Worm (Caenorhabditis elegans) whole organism, L4 larva: ENCODE results near the gene F42A6.1.
A peak's percentile ranks its signal among the peaks of the same experiment; 100 is the strongest.

Source experiments
- D1046.2 ChIP-seq: fragments of 200-800 bp; sonication (Bioruptor generic); IDR thresholded peaks from 2 replicates; pipeline ENCODE4 v1.3.6; 2022; ENCODE audit warnings: missing genetic modification characterization, missing compliant biosample characterization
- F10B5.3 ChIP-seq: sonication (generic microtip); optimal IDR thresholded peaks from 2 replicates; lab custom pipeline; 2016; ENCODE audit warnings: mild to moderate bottlenecking, missing genetic modification characterization, missing compliant biosample characterization
- F26F4.8 ChIP-seq: fragments of 200-800 bp; sonication (Bioruptor generic); conservative IDR thresholded peaks from 2 replicates; pipeline ENCODE4 v1.3.6; 2022; ENCODE audit warnings: missing genetic modification characterization, missing compliant biosample characterization
- F37D6.2 ChIP-seq: sonication (generic microtip); optimal IDR thresholded peaks from 2 replicates; lab custom pipeline; 2016; ENCODE audit warnings: mild to moderate bottlenecking, missing genetic modification characterization, missing compliant biosample characterization
- R02D3.7 ChIP-seq: fragments of 150-350 bp; sonication (generic microtip); optimal IDR thresholded peaks from 3 replicates; lab custom pipeline; 2014; ENCODE audit warnings: missing biosample characterization, missing genetic modification characterization
- T26A8.4 ChIP-seq: fragments of 200-800 bp; sonication (Bioruptor generic); IDR thresholded peaks from 2 replicates; pipeline ENCODE4 v1.3.6; 2022; ENCODE audit warnings: missing genetic modification characterization, missing compliant biosample characterization
- aly-2 ChIP-seq: sonication (generic microtip); optimal IDR thresholded peaks from 2 replicates; lab custom pipeline; 2018; ENCODE audit warnings: missing biosample characterization, missing genetic modification characterization
- attf-4 ChIP-seq: sonication (generic microtip); optimal IDR thresholded peaks from 3 replicates; lab custom pipeline; 2017; ENCODE audit warnings: missing biosample characterization, missing genetic modification characterization
- ceh-20 ChIP-seq: fragments of 200-800 bp; sonication (Bioruptor generic); IDR thresholded peaks from 2 replicates; pipeline ENCODE4 v1.3.6; 2022; ENCODE audit warnings: missing genetic modification reagents, missing genetic modification characterization, missing compliant biosample characterization
- ceh-32 ChIP-seq: sonication (generic microtip); optimal IDR thresholded peaks from 2 replicates; lab custom pipeline; 2016; ENCODE audit warnings: mild to moderate bottlenecking, missing genetic modification characterization, missing compliant biosample characterization; ENCODE audit not compliant: poor library complexity
- ceh-62 ChIP-seq: sonication (generic microtip); optimal IDR thresholded peaks from 2 replicates; lab custom pipeline; 2017; ENCODE audit warnings: missing biosample characterization, missing genetic modification characterization
- ceh-82 ChIP-seq: sonication (generic microtip); optimal IDR thresholded peaks from 2 replicates; lab custom pipeline; 2017; ENCODE audit warnings: missing biosample characterization, missing genetic modification characterization
- ctbp-1 ChIP-seq: fragments of 200-800 bp; sonication (Bioruptor generic); IDR thresholded peaks from 2 replicates; pipeline ENCODE4 v1.3.6; 2022; ENCODE audit warnings: missing genetic modification reagents, missing genetic modification characterization, missing compliant biosample characterization
- daf-12 ChIP-seq: fragments of 150-350 bp; optimal IDR thresholded peaks from 2 replicates; lab custom pipeline; 2014; ENCODE audit warnings: missing biosample characterization, missing genetic modification reagents, missing genetic modification characterization
- dpl-1 ChIP-seq: fragments of 150-350 bp; optimal IDR thresholded peaks from 2 replicates; lab custom pipeline; 2014; ENCODE audit warnings: missing biosample characterization, missing genetic modification reagents, missing genetic modification characterization
- duxl-1 ChIP-seq: sonication (generic microtip); optimal IDR thresholded peaks from 2 replicates; lab custom pipeline; 2016; ENCODE audit warnings: mild to moderate bottlenecking, missing genetic modification characterization, moderate library complexity, missing compliant biosample characterization; ENCODE audit not compliant: poor library complexity
- fos-1 ChIP-seq: fragments of 150-350 bp; optimal IDR thresholded peaks from 2 replicates; lab custom pipeline; 2014; ENCODE audit warnings: missing biosample characterization, missing genetic modification characterization
- hlh-30 ChIP-seq: sonication (generic microtip); optimal IDR thresholded peaks from 2 replicates; lab custom pipeline; 2017; ENCODE audit warnings: antibody characterized with exemption, mild to moderate bottlenecking, missing genetic modification characterization, missing compliant biosample characterization; ENCODE audit not compliant: insufficient read depth
- jun-1 ChIP-seq: fragments of 150-350 bp; optimal IDR thresholded peaks from 2 replicates; lab custom pipeline; 2014; ENCODE audit warnings: missing biosample characterization, missing genetic modification reagents, missing genetic modification characterization
- lim-7 ChIP-seq: fragments of 200-800 bp; sonication (Bioruptor generic); IDR thresholded peaks from 2 replicates; pipeline ENCODE4 v1.3.6; 2022; ENCODE audit warnings: missing genetic modification characterization, missing compliant biosample characterization
- lin-1 ChIP-seq: fragments of 200-800 bp; sonication (Bioruptor generic); IDR thresholded peaks from 2 replicates; pipeline ENCODE4 v1.3.6; 2022; ENCODE audit warnings: missing genetic modification reagents, missing genetic modification characterization, missing compliant biosample characterization
- lin-15B ChIP-seq: fragments of 150-350 bp; sonication (generic microtip); optimal IDR thresholded peaks from 3 replicates; lab custom pipeline; 2014; ENCODE audit warnings: missing biosample characterization, missing genetic modification characterization
- lin-29 ChIP-seq: fragments of 200-800 bp; sonication (Bioruptor generic); IDR thresholded peaks from 2 replicates; pipeline ENCODE4 v1.3.6; 2022; ENCODE audit warnings: missing genetic modification reagents, missing genetic modification characterization, missing compliant biosample characterization
- lin-39 ChIP-seq: fragments of 150-350 bp; optimal IDR thresholded peaks from 2 replicates; lab custom pipeline; 2014; ENCODE audit warnings: missing biosample characterization, missing genetic modification reagents, missing genetic modification characterization
- lir-3 ChIP-seq: sonication (generic microtip); optimal IDR thresholded peaks from 2 replicates; lab custom pipeline; 2016; ENCODE audit warnings: mild to moderate bottlenecking, missing genetic modification characterization, missing compliant biosample characterization
- lsy-2 ChIP-seq, 2 experiments: fragments of 150-350 bp in 1 of 2; sonication (generic microtip) in 1 of 2; optimal IDR thresholded peaks; 2 replicates each; lab custom pipeline; 2014 to 2017; ENCODE audit warnings: missing biosample characterization in 2 of 2, missing genetic modification characterization in 2 of 2
- madf-5 ChIP-seq, 2 experiments: fragments of 200-800 bp; sonication (Bioruptor generic); IDR thresholded peaks; 2 replicates each; pipeline ENCODE4 v1.3.6; 2022; ENCODE audit warnings: missing compliant biosample characterization in 2 of 2, missing genetic modification characterization in 2 of 2
- mdl-1 ChIP-seq, 2 experiments: fragments of 150-350 bp in 1 of 2; sonication (generic microtip) in 1 of 2; optimal IDR thresholded peaks; 2 replicates each; lab custom pipeline; 2014 to 2017; ENCODE audit warnings: missing biosample characterization in 2 of 2, missing genetic modification characterization in 2 of 2
- mdt-29 ChIP-seq: fragments of 200-800 bp; sonication (Bioruptor generic); IDR thresholded peaks from 2 replicates; pipeline ENCODE4 v1.3.6; 2022; ENCODE audit warnings: missing genetic modification reagents, missing genetic modification characterization, missing compliant biosample characterization
- mxl-2 ChIP-seq: fragments of 200-800 bp; sonication (Bioruptor generic); conservative IDR thresholded peaks from 2 replicates; pipeline ENCODE4 v1.3.6; 2022; ENCODE audit warnings: missing genetic modification reagents, missing genetic modification characterization, missing compliant biosample characterization
- mxl-3 ChIP-seq: fragments of 200-800 bp; sonication (Bioruptor generic); optimal IDR thresholded peaks from 2 replicates; lab custom pipeline; 2018; ENCODE audit warnings: mild to moderate bottlenecking, missing genetic modification characterization, missing compliant biosample characterization
- nhr-102 ChIP-seq: sonication (generic microtip); optimal IDR thresholded peaks from 2 replicates; lab custom pipeline; 2016; ENCODE audit warnings: mild to moderate bottlenecking, missing genetic modification characterization, moderate library complexity, missing compliant biosample characterization
- nhr-237 ChIP-seq: sonication (generic microtip); optimal IDR thresholded peaks from 2 replicates; lab custom pipeline; 2017; ENCODE audit warnings: missing biosample characterization, missing genetic modification characterization
- nhr-28 ChIP-seq: fragments of 150-350 bp; optimal IDR thresholded peaks from 2 replicates; lab custom pipeline; 2014; ENCODE audit warnings: missing biosample characterization, missing genetic modification characterization
- nhr-48 ChIP-seq: sonication (generic microtip); optimal IDR thresholded peaks from 2 replicates; lab custom pipeline; 2016; ENCODE audit warnings: mild to moderate bottlenecking, missing genetic modification characterization, missing compliant biosample characterization
- pha-4 ChIP-seq, 2 experiments: fragments of 150-350 bp in 1 of 2; fragments of 200-800 bp in 1 of 2; sonication (Bioruptor generic) in 1 of 2; IDR thresholded peaks in 1 of 2; optimal IDR thresholded peaks in 1 of 2; 2 replicates each; pipeline versions ENCODE4 v1.3.6 to Lab custom; 2014 to 2022; ENCODE audit warnings: missing genetic modification characterization in 2 of 2, missing genetic modification reagents in 2 of 2, missing biosample characterization in 1 of 2, missing compliant biosample characterization in 1 of 2
- sdz-12 ChIP-seq: fragments of 200-800 bp; sonication (Bioruptor generic); optimal IDR thresholded peaks from 2 replicates; lab custom pipeline; 2018; ENCODE audit warnings: mild to moderate bottlenecking, missing genetic modification characterization, missing compliant biosample characterization
- set-16 ChIP-seq: fragments of 200-800 bp; sonication (Bioruptor generic); IDR thresholded peaks from 2 replicates; pipeline ENCODE4 v1.3.6; 2022; ENCODE audit warnings: missing genetic modification reagents, missing genetic modification characterization, missing compliant biosample characterization
- skn-1 ChIP-seq: fragments of 150-350 bp; optimal IDR thresholded peaks from 2 replicates; lab custom pipeline; 2014; ENCODE audit warnings: missing biosample characterization, missing genetic modification characterization
- snpc-1.2 ChIP-seq: fragments of 200-800 bp; sonication (Bioruptor generic); IDR thresholded peaks from 2 replicates; pipeline ENCODE4 v1.3.6; 2022; ENCODE audit warnings: missing genetic modification reagents, missing genetic modification characterization, missing compliant biosample characterization
- snpc-4 ChIP-seq: fragments of 150-350 bp; optimal IDR thresholded peaks from 2 replicates; lab custom pipeline; 2014; ENCODE audit warnings: missing biosample characterization, missing genetic modification characterization
- spr-3 ChIP-seq: fragments of 200-800 bp; sonication (Bioruptor generic); optimal IDR thresholded peaks from 2 replicates; lab custom pipeline; 2018; ENCODE audit warnings: mild to moderate bottlenecking, missing genetic modification characterization, missing compliant biosample characterization
- tag-97 ChIP-seq: fragments of 200-800 bp; sonication (Bioruptor generic); IDR thresholded peaks from 2 replicates; pipeline ENCODE4 v1.3.6; 2022; ENCODE audit warnings: missing genetic modification characterization, missing compliant biosample characterization
- unc-62 ChIP-seq, 3 experiments: fragments of 150-350 bp in 1 of 3; sonication (generic microtip); optimal IDR thresholded peaks in 2 of 3; peaks in 1 of 3; 1 replicate in 1 of 3; 2 replicates in 2 of 3; lab custom pipeline; 2014 to 2017; ENCODE audit warnings: missing biosample characterization in 3 of 3, missing genetic modification characterization in 3 of 3, missing genetic modification reagents in 3 of 3, missing genotype in 1 of 3
- vab-7 ChIP-seq: fragments of 200-800 bp; sonication (Bioruptor generic); IDR thresholded peaks from 2 replicates; pipeline ENCODE4 v1.3.6; 2022; ENCODE audit warnings: missing genetic modification reagents, missing genetic modification characterization, missing compliant biosample characterization
- zfp-3 ChIP-seq: fragments of 200-800 bp; sonication (Bioruptor generic); conservative IDR thresholded peaks from 2 replicates; pipeline ENCODE4 v1.3.6; 2022; ENCODE audit warnings: missing genetic modification reagents, missing genetic modification characterization, missing compliant biosample characterization
- ztf-7 ChIP-seq: fragments of 150-350 bp; optimal IDR thresholded peaks from 2 replicates; lab custom pipeline; 2014; ENCODE audit warnings: missing biosample characterization, missing genetic modification characterization

F42A6.1 gene

DNA sequence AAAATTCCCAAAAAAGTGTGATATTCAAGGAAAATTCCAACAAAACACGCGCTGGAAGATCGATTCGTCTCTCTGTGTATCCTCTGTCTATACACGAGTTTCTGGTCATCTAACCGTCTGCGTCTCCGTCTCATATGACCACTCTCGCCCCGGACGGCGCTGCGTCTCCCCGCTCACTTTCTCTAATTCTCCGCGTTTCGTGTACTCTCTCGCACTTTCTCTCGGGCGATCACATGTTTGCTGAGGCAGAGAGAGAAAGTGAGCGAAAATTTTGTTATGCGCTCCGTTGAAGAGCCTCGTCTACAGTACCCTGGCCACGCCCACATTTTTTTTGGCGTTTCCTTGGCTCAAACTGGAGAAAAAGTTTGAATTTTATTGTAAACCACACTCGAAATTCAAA, 29.7 kb downstream of the F42A6.1 start (continued):
- TF ChIP-seq mxl-3 (GFP tag; lab: Kevin White, UChicago) (peak; percentile 93), R02D3.7 (tag; lab: Kevin White, UChicago) (no peak), fos-1 (no peak), F10B5.3 (tag; lab: Kevin White, UChicago) (peak; percentile 49), F26F4.8 (no peak), snpc-4 (tag; lab: Kevin White, UChicago) (no peak)
- TF ChIP-seq, all 104 proteins: peak for 56

DNA sequence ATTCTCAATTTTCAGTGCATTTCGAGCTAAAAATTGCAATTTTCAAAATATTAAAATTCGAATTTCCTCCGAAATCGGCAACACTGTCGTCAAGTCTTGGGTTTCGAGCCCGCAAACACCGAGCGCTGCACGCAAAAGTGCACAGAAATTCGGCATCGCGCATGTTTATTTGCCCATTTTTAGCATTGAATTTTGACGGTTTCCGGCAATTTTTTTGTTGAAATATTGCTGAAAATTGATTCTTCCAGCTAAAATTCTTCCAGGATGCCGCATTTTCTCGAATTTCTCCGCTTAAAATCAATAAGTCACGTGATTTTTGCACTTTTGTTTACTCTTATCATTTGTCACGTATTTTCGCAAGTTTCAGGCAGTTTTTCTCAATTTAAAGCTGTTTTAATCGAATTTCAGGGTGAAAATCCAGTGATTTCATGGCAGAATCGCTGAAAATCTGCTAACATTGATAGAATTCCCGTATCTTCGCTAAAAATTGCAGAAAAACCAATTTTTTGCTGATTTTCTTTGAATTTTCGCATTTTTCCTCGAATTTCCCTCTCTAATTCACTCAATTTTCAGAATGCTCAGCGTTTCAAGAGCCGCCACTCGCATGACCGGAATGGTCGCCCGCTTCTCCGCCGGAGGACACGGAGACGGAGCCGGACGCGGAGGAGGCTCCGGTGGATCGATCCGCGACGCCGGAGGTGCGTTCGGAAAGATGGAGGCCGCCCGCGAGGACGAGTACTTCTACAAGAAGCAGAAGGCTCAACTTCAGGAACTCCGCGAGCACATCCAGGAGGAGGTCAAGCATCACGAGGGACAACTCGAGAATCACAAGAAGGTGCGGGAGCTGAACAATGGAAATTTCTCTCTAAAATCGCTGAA, 30.7 kb downstream of the F42A6.1 start, which contains the start of gene mai-2:
Gene mai-2 (plus strand): TSS at position 574 of the 879 bp plus-strand sequence.
- TF ChIP-seq lir-3 (no peak), nhr-102 (tag; lab: Kevin White, UChicago) (no peak), lsy-2 (tag; optimal IDR thresholded peaks at IDR 0.05; lab: Kevin White, UChicago) (peak in 1 of 2 experiments; percentile 77), aly-2 (tag; lab: Kevin White, UChicago) (no peak), F37D6.2 (tag; lab: Kevin White, UChicago) (no peak), mdt-29 (GFP tag; lab: Robert Waterston, UW) (no peak), pha-4 (GFP tag; IDR thresholded peaks at IDR 0.05; lab: Robert Waterston, UW) (peak; percentile 62; the same call in 1 of the 2 replicates), pha-4 (tag; optimal IDR thresholded peaks at IDR 0.05; lab: Kevin White, UChicago) (no peak), ceh-20 (GFP tag; lab: Robert Waterston, UW) (0 out of 2 replicates have a peak, but pooled peaks have one; percentile 20), ztf-7 (no peak), spr-3 (GFP tag; lab: Kevin White, UChicago) (no peak), vab-7 (GFP tag; lab: Robert Waterston, UW) (no peak), skn-1 (no peak), D1046.2 (no peak), ctbp-1 (GFP tag; lab: Robert Waterston, UW) (no peak), zfp-3 (GFP tag; lab: Robert Waterston, UW) (no peak), unc-62 (GFP tag; optimal IDR thresholded peaks at IDR 0.05 in 1 of 2; lab: Kevin White, UChicago) (no peak), unc-62 (tag; optimal IDR thresholded peaks at IDR 0.05; lab: Kevin White, UChicago) (no peak), jun-1 (no peak), madf-5 (GFP tag; IDR thresholded peaks at IDR 0.05; lab: Robert Waterston, UW) (no peak), mxl-2 (GFP tag; lab: Robert Waterston, UW) (no peak), ceh-82 (tag; lab: Kevin White, UChicago) (no peak), lim-7 (GFP tag; lab: Robert Waterston, UW) (no peak), mxl-3 (GFP tag; lab: Kevin White, UChicago) (no peak), nhr-237 (tag; lab: Kevin White, UChicago) (no peak), snpc-1.2 (GFP tag; lab: Robert Waterston, UW) (no peak), ceh-62 (no peak), nhr-48 (tag; lab: Kevin White, UChicago) (no peak), set-16 (GFP tag; lab: Robert Waterston, UW) (peak; percentile 98), attf-4 (no peak), tag-97 (GFP tag; lab: Robert Waterston, UW) (no peak), ceh-32 (tag; lab: Kevin White, UChicago) (no peak), nhr-28 (tag; lab: Kevin White, UChicago) (peak; percentile 29), daf-12 (tag; lab: Kevin White, UChicago) (no peak), lin-1 (GFP tag; lab: Robert Waterston, UW) (no peak), T26A8.4 (GFP tag; lab: Robert Waterston, UW) (no peak), hlh-30 (peak; percentile 91), mdl-1 (tag; optimal IDR thresholded peaks at IDR 0.05; lab: Kevin White, UChicago) (peak in 1 of 2 experiments; percentile 14), duxl-1 (peak; percentile 10), dpl-1 (GFP tag; lab: Kevin White, UChicago) (peak; percentile 87), lin-15B (no peak), lin-29 (GFP tag; lab: Robert Waterston, UW) (no peak), sdz-12 (GFP tag; lab: Kevin White, UChicago) (no peak), R02D3.7 (tag; lab: Kevin White, UChicago) (no peak), lin-39 (tag; lab: Kevin White, UChicago) (no peak)
